Fruit fly (Drosophila melanogaster) whole organism, prepupa: ENCODE data around the gene Shawl.

Experiments
- Blimp-1 ChIP-seq: fragments of 200-800 bp; sonication (Bioruptor generic); optimal IDR thresholded peaks from 3 replicates; lab custom pipeline; 2017; ENCODE audit warnings: missing biosample characterization, missing genetic modification characterization, mild to moderate bottlenecking, moderate library complexity, missing genetic modification reagents
- CG10631 ChIP-seq: fragments of 200-800 bp; sonication (Bioruptor generic); optimal IDR thresholded peaks from 2 replicates; lab custom pipeline; 2016; ENCODE audit warnings: missing biosample characterization, missing genetic modification characterization
- CG10669 ChIP-seq: fragments of 200-800 bp; sonication (Bioruptor generic); optimal IDR thresholded peaks from 3 replicates; lab custom pipeline; 2018; ENCODE audit warnings: missing biosample characterization, mild to moderate bottlenecking, missing genetic modification characterization, moderate library complexity
- CG11294 ChIP-seq: fragments of 200-800 bp; sonication (Bioruptor generic); IDR thresholded peaks from 2 replicates; pipeline ENCODE4 v1.3.6; 2022; ENCODE audit warnings: missing biosample characterization, missing genetic modification characterization
- CG11762 ChIP-seq: fragments of 200-800 bp; sonication (Bioruptor generic); optimal IDR thresholded peaks from 3 replicates; lab custom pipeline; 2016; ENCODE audit warnings: missing biosample characterization, missing genetic modification characterization; ENCODE audit not compliant: insufficient read depth
- CG15336 ChIP-seq: fragments of 200-800 bp; sonication (Bioruptor generic); IDR thresholded peaks from 2 replicates; pipeline ENCODE4 v1.3.6; 2022; ENCODE audit warnings: missing biosample characterization, missing genetic modification characterization
- CG32006 ChIP-seq: fragments of 200-800 bp; sonication (Bioruptor generic); optimal IDR thresholded peaks from 3 replicates; lab custom pipeline; 2017; ENCODE audit warnings: missing biosample characterization, mild to moderate bottlenecking, missing genetic modification characterization
- CG4318 ChIP-seq: fragments of 200-800 bp; sonication (Bioruptor generic); optimal IDR thresholded peaks from 3 replicates; lab custom pipeline; 2017; ENCODE audit warnings: missing biosample characterization, mild to moderate bottlenecking, missing genetic modification characterization
- CG6163 ChIP-seq: fragments of 200-800 bp; sonication (Bioruptor generic); IDR thresholded peaks from 3 replicates; pipeline ENCODE4 v1.3.6; 2022; ENCODE audit warnings: missing biosample characterization, missing genetic modification characterization
- CG6792 ChIP-seq: fragments of 200-800 bp; sonication (Bioruptor generic); optimal IDR thresholded peaks from 3 replicates; lab custom pipeline; 2016; ENCODE audit warnings: missing biosample characterization, missing genetic modification characterization
- CG6854 ChIP-seq: fragments of 200-800 bp; sonication (Bioruptor generic); optimal IDR thresholded peaks from 2 replicates; lab custom pipeline; 2017; ENCODE audit warnings: missing biosample characterization, mild to moderate bottlenecking, missing genetic modification characterization
- CG7368 ChIP-seq: fragments of 200-800 bp; sonication (Bioruptor generic); optimal IDR thresholded peaks from 3 replicates; lab custom pipeline; 2016; ENCODE audit warnings: missing biosample characterization, missing genetic modification characterization
- CG8119 ChIP-seq: fragments of 200-800 bp; sonication (Bioruptor generic); IDR thresholded peaks from 3 replicates; pipeline ENCODE4 v1.3.6; 2022; ENCODE audit warnings: missing biosample characterization, missing genetic modification characterization
- CG8319 ChIP-seq: fragments of 200-800 bp; sonication (Bioruptor generic); optimal IDR thresholded peaks from 3 replicates; lab custom pipeline; 2016; ENCODE audit warnings: missing biosample characterization, missing genetic modification characterization
- Eip75B ChIP-seq: fragments of 200-800 bp; sonication (Bioruptor generic); optimal IDR thresholded peaks from 3 replicates; lab custom pipeline; 2016; ENCODE audit warnings: missing biosample characterization, missing genetic modification characterization
- Eip78C ChIP-seq: fragments of 200-800 bp; sonication (Bioruptor generic); peaks from one replicate; lab custom pipeline; 2016; ENCODE audit warnings: missing biosample characterization, missing genetic modification characterization
- Ets96B ChIP-seq: fragments of 200-800 bp; optimal IDR thresholded peaks from 2 replicates; lab custom pipeline; 2019; ENCODE audit warnings: missing biosample characterization, mild to moderate bottlenecking, missing genetic modification characterization, moderate library complexity
- Gug ChIP-seq: fragments of 200-800 bp; sonication (Bioruptor generic); IDR thresholded peaks from 2 replicates; pipeline ENCODE4 v1.3.6; 2022; ENCODE audit warnings: missing biosample characterization, missing genetic modification characterization
- Hr38 ChIP-seq: sonication (Bioruptor generic); optimal IDR thresholded peaks from 2 replicates; lab custom pipeline; 2016; ENCODE audit warnings: missing biosample characterization, missing genetic modification characterization
- Met ChIP-seq: fragments of 200-800 bp; sonication (Bioruptor generic); optimal IDR thresholded peaks from 3 replicates; lab custom pipeline; 2016; ENCODE audit warnings: missing biosample characterization, missing genetic modification characterization
- Sox102F ChIP-seq: fragments of 200-800 bp; sonication (Bioruptor generic); optimal IDR thresholded peaks from 2 replicates; lab custom pipeline; 2016; ENCODE audit warnings: missing biosample characterization, mild to moderate bottlenecking, missing genetic modification characterization
- Sox15 ChIP-seq: fragments of 200-800 bp; sonication (Bioruptor generic); optimal IDR thresholded peaks from 3 replicates; lab custom pipeline; 2016; ENCODE audit warnings: missing biosample characterization, missing genetic modification characterization
- achi ChIP-seq: fragments of 200-800 bp; sonication (Bioruptor generic); optimal IDR thresholded peaks from 3 replicates; lab custom pipeline; 2016; ENCODE audit warnings: missing biosample characterization, missing genetic modification characterization
- acj6 ChIP-seq: fragments of 200-800 bp; sonication (Bioruptor generic); optimal IDR thresholded peaks from 3 replicates; lab custom pipeline; 2016; ENCODE audit warnings: missing biosample characterization, missing genetic modification characterization
- eg ChIP-seq: fragments of 200-800 bp; sonication (Bioruptor generic); IDR thresholded peaks from 3 replicates; pipeline ENCODE4 v1.3.6; 2022; ENCODE audit warnings: missing biosample characterization, missing genetic modification characterization
- fkh ChIP-seq: fragments of 200-800 bp; sonication (Bioruptor generic); optimal IDR thresholded peaks from 3 replicates; lab custom pipeline; 2017; ENCODE audit warnings: missing biosample characterization, mild to moderate bottlenecking, missing genetic modification characterization, moderate library complexity
- lz ChIP-seq: fragments of 200-800 bp; sonication (Bioruptor generic); optimal IDR thresholded peaks from 3 replicates; lab custom pipeline; 2016; ENCODE audit warnings: missing biosample characterization, missing genetic modification characterization
- salr ChIP-seq, 2 experiments: fragments of 200-800 bp; sonication (Bioruptor generic); optimal IDR thresholded peaks; 3 replicates each; lab custom pipeline; 2016 to 2018; ENCODE audit warnings: missing biosample characterization in 2 of 2, missing genetic modification characterization in 2 of 2, mild to moderate bottlenecking in 1 of 2
- spab ChIP-seq: fragments of 200-800 bp; sonication (Bioruptor generic); optimal IDR thresholded peaks from 2 replicates; lab custom pipeline; 2017; ENCODE audit warnings: missing biosample characterization, mild to moderate bottlenecking, missing genetic modification characterization, missing genetic modification reagents
- svp ChIP-seq: fragments of 200-800 bp; sonication (Bioruptor generic); peaks from one replicate; lab custom pipeline; 2016; ENCODE audit warnings: missing biosample characterization, missing genetic modification characterization
- topi ChIP-seq: fragments of 200-800 bp; sonication (Bioruptor generic); optimal IDR thresholded peaks from 3 replicates; lab custom pipeline; 2016; ENCODE audit warnings: missing biosample characterization, missing genetic modification characterization
- vri ChIP-seq: fragments of 200-800 bp; sonication (Bioruptor generic); optimal IDR thresholded peaks from 3 replicates; lab custom pipeline; 2016; ENCODE audit warnings: missing biosample characterization, mild to moderate bottlenecking, missing genetic modification characterization

Gene Shawl

dm6 chr2L:9387240-9387672, 27.7 kb downstream of the Shawl start, which contains the start of gene Aldh (continued):
- no peak for TF ChIP-seq CG8319 (GFP tag; lab: Kevin White, UChicago)
- TF ChIP-seq Hr38 (GFP tag; lab: Kevin White, UChicago): no peak
- no peak for TF ChIP-seq CG6792 (GFP tag; lab: Kevin White, UChicago)
- peak; percentile 57; the same call in 1 of the 3 replicates for TF ChIP-seq CG8119
- TF ChIP-seq fkh (GFP tag; lab: Kevin White, UChicago): no peak
- TF ChIP-seq CG10669 (GFP tag; lab: Kevin White, UChicago): peak; percentile 60
- TF ChIP-seq CG4318: peak; percentile 52
- TF ChIP-seq CG32006: peak; percentile 79
- TF ChIP-seq CG11294 (GFP tag; lab: Robert Waterston, UW): peak; percentile 64
- TF ChIP-seq Met (GFP tag; lab: Kevin White, UChicago): no peak
- peak; percentile 69 for TF ChIP-seq acj6 (GFP tag; lab: Kevin White, UChicago)
- TF ChIP-seq Blimp-1: no peak
- TF ChIP-seq achi (GFP tag; lab: Kevin White, UChicago): peak; percentile 49
- no peak for TF ChIP-seq Sox102F (GFP tag; lab: Kevin White, UChicago)
- TF ChIP-seq Ets96B (tag; lab: Kevin White, UChicago): peak; percentile 75
- peak; percentile 43 for TF ChIP-seq CG11762

dm6 chr2L:9386270-9386669, 28.7 kb downstream of the Shawl start:
- TF ChIP-seq CG15336 (GFP tag; lab: Robert Waterston, UW) (no peak), Eip78C (GFP tag; lab: Kevin White, UChicago) (peak; percentile 50)
- TF ChIP-seq, all 60 proteins: peak for 1

- TF ChIP-seq Eip78C (GFP tag; lab: Kevin White, UChicago) (no peak), CG8119 (no peak), spab (GFP tag; lab: Kevin White, UChicago) (no peak), lz (GFP tag; lab: Kevin White, UChicago) (no peak)
Measured at dm6 chr2L:9377789-9378188, 37.2 kb downstream of the Shawl start.

dm6 chr2L:9369724-9370123, 45.2 kb downstream of the Shawl start:
- TF ChIP-seq CG8319 (GFP tag; lab: Kevin White, UChicago) (no peak), fkh (GFP tag; lab: Kevin White, UChicago) (no peak), eg (GFP tag; lab: Robert Waterston, UW) (no peak), salr (GFP tag; optimal IDR thresholded peaks at IDR 0.05; lab: Kevin White, UChicago) (no peak), topi (GFP tag; lab: Kevin White, UChicago) (no peak), lz (GFP tag; lab: Kevin White, UChicago) (no peak), Sox15 (GFP tag; lab: Kevin White, UChicago) (no peak), CG8119 (no peak), CG6163 (GFP tag; lab: Robert Waterston, UW) (no peak), Sox102F (GFP tag; lab: Kevin White, UChicago) (no peak), CG10669 (GFP tag; lab: Kevin White, UChicago) (no peak), Met (GFP tag; lab: Kevin White, UChicago) (no peak), achi (GFP tag; lab: Kevin White, UChicago) (no peak), CG10631 (no peak), CG6854 (GFP tag; lab: Kevin White, UChicago) (no peak), CG7368 (GFP tag; lab: Kevin White, UChicago) (no peak), Gug (GFP tag; lab: Robert Waterston, UW) (no peak), CG4318 (no peak), vri (no peak), Eip75B (no peak)

- no peak for TF ChIP-seq CG6854 (GFP tag; lab: Kevin White, UChicago)
Measured at dm6 chr2L:9367340-9367739, 47.6 kb downstream of the Shawl start, which contains the start of gene CG34181. CG34181 (plus strand) TSS chr2L:9367640.

dm6 chr2L:9350170-9350569, 64.8 kb downstream of the Shawl start, which contains the start of gene CG13110:
CG13110 (plus strand) TSS chr2L:9350470.
- TF ChIP-seq svp (GFP tag; lab: Kevin White, UChicago): peak; percentile 20
- no peak for TF ChIP-seq spab (GFP tag; lab: Kevin White, UChicago)
